Worm (Caenorhabditis elegans): ENCODE results near the gene ssp-34.

The ssp-34 gene

DNA sequence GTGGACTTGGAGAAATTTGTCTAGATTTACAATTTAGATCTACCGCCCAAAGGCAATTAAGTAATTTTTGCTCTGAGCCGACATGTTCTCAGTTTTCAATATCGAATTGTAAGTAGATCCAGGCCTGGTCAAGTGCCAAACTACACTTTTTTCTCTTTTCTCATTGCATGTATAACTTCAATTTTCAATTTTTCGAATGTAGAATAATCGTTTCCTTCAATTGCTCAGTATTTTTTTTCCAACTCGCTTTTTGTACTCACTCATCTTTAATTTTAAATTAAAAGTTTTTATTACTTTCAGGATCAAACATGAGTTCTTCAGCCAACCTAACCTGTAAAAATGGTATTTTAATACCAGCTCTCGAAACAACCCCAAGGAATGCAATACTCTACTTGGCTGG is 22.1 kb downstream of the ssp-34 start, which contains the start of gene ncx-3:
Gene ncx-3 (plus strand): TSS at position 301 of the 400 bp plus-strand sequence.
- TF ChIP-seq unc-62 (GFP tag; optimal IDR thresholded peaks at IDR 0.05 in 1 of 2), result peak in 1 of 2 experiments; percentile 74
- no peak for TF ChIP-seq unc-62 (tag; optimal IDR thresholded peaks at IDR 0.05)
- no peak for TF ChIP-seq mxl-2 (GFP tag; conservative IDR thresholded peaks at IDR 0.05)
- no peak for TF ChIP-seq zfp-3 (GFP tag; conservative IDR thresholded peaks at IDR 0.05)
- no peak for TF ChIP-seq hlh-30 (tag; optimal IDR thresholded peaks at IDR 0.05; ENCODE audit: insufficient read depth)

- no peak for TF ChIP-seq gei-8 (GFP tag; optimal IDR thresholded peaks at IDR 0.05)
- TF ChIP-seq mxl-2 (GFP tag; conservative IDR thresholded peaks at IDR 0.05), result no peak
- TF ChIP-seq unc-62 (GFP tag; optimal IDR thresholded peaks at IDR 0.05 in 1 of 2), result peak in 1 of 2 experiments; percentile 10
- TF ChIP-seq unc-62 (tag; optimal IDR thresholded peaks at IDR 0.05), result no peak
- no peak for TF ChIP-seq egl-43 (GFP tag; IDR thresholded peaks at IDR 0.05)
- no peak for TF ChIP-seq lin-29 (GFP tag; IDR thresholded peaks at IDR 0.05)
- no peak for TF ChIP-seq nhr-11 (tag; optimal IDR thresholded peaks at IDR 0.05)
- no peak for TF ChIP-seq unc-39 (tag; optimal IDR thresholded peaks at IDR 0.05)
- TF ChIP-seq mes-2 (tag; optimal IDR thresholded peaks at IDR 0.05; ENCODE audit: poor library complexity, severe bottlenecking), result no peak
- TF ChIP-seq nhr-28 (tag; optimal IDR thresholded peaks at IDR 0.05), result peak; percentile 40
- TF ChIP-seq T26A8.4 (GFP tag; IDR thresholded peaks at IDR 0.05), result no peak
- no peak for TF ChIP-seq R02D3.7 (tag; optimal IDR thresholded peaks at IDR 0.05)
Measured at ce11 chrIV:10714594-10714993, 23.8 kb downstream of the ssp-34 start.

ce11 chrIV:10711729-10712128 is 26.7 kb downstream of the ssp-34 start, which contains the start of gene glb-21:
Gene glb-21 (minus strand): TSS chrIV:10711794.
- TF ChIP-seq pqm-1 (tag; optimal IDR thresholded peaks at IDR 0.05), result no peak
- TF ChIP-seq unc-62 (GFP tag; optimal IDR thresholded peaks at IDR 0.05 in 1 of 2), result peak in 1 of 2 experiments; percentile 10
- TF ChIP-seq unc-62 (tag; optimal IDR thresholded peaks at IDR 0.05), result no peak
- TF ChIP-seq D1046.2 (GFP tag; IDR thresholded peaks at IDR 0.05), result no peak
- TF ChIP-seq aly-2 (tag; optimal IDR thresholded peaks at IDR 0.05), result no peak
- TF ChIP-seq saeg-2 (GFP tag; IDR thresholded peaks at IDR 0.05), result no peak
- no peak for TF ChIP-seq ceh-28 (tag; optimal IDR thresholded peaks at IDR 0.05)
- TF ChIP-seq aha-1 (tag), result peak; percentile 60
- no peak for TF ChIP-seq sdz-12 (GFP tag; optimal IDR thresholded peaks at IDR 0.05)

DNA sequence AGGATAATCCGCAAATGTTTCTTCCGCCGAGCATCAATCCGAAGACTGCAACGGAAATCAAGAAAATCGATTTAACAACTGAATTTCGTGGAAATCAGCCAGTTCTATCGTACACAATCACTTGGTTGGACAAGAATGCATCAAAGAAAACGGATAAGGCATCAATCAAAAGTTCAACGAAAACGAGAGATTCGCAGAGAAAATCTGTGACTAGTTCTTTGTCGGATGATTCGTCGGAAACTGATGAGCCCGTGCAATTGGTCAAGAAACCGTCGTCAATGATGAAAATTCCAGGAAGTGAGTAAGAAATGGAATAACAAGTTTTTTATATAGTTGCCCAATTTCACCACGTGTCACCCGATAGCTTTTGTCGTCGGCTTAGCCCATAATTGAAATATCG is 32.3 kb downstream of the ssp-34 start, which contains the start of gene R102.6:
Gene R102.6 (minus strand): TSS at position 101 of the 400 bp plus-strand sequence.
- no peak for TF ChIP-seq nhr-25 (tag; optimal IDR thresholded peaks at IDR 0.05; ENCODE audit: borderline replicate concordance, insufficient read depth)
- TF ChIP-seq mdl-1 (tag; optimal IDR thresholded peaks at IDR 0.05), result no peak
- TF ChIP-seq daf-19 (GFP tag; conservative IDR thresholded peaks at IDR 0.05), result no peak
- no peak for TF ChIP-seq spr-1 (tag; optimal IDR thresholded peaks at IDR 0.05)
- no peak for TF ChIP-seq nhr-102 (tag; optimal IDR thresholded peaks at IDR 0.05)
- no peak for TF ChIP-seq lsy-2 (tag; optimal IDR thresholded peaks at IDR 0.05)
- TF ChIP-seq ctbp-1 (GFP tag; IDR thresholded peaks at IDR 0.05), result no peak
- no peak for TF ChIP-seq nhr-6 (tag; optimal IDR thresholded peaks at IDR 0.05)
- TF ChIP-seq nhr-76 (tag; optimal IDR thresholded peaks at IDR 0.05), result no peak
- no peak for TF ChIP-seq php-3 (GFP tag; IDR thresholded peaks at IDR 0.05)
- TF ChIP-seq Y75B8A.6 (GFP tag; IDR thresholded peaks at IDR 0.05), result no peak
- no peak for TF ChIP-seq ztf-11 (tag; optimal IDR thresholded peaks at IDR 0.05)
- TF ChIP-seq skn-1 (tag; optimal IDR thresholded peaks at IDR 0.05), result no peak
- TF ChIP-seq arid-1 (GFP tag; conservative IDR thresholded peaks at IDR 0.05), result no peak
- TF ChIP-seq hmg-1.1 (GFP tag; IDR thresholded peaks at IDR 0.05), result no peak
- TF ChIP-seq F37D6.2 (tag; optimal IDR thresholded peaks at IDR 0.05), result no peak

Measured in whole organism, L4 larva.